Fruit fly (Drosophila melanogaster) whole organism, embryonic: ENCODE measurements around the gene CG17816.

Source experiments
- ATbp ChIP-seq: fragments of 200-800 bp; sonication (Bioruptor generic); optimal IDR thresholded peaks from 2 replicates; lab custom pipeline; 2017; ENCODE audit warnings: missing biosample characterization, mild to moderate bottlenecking, missing genetic modification characterization, missing genetic modification reagents
- Atf3 ChIP-seq: fragments of 200-800 bp; sonication (Bioruptor generic); optimal IDR thresholded peaks from 3 replicates; lab custom pipeline; 2016; ENCODE audit warnings: missing biosample characterization, missing genetic modification characterization
- Blimp-1 ChIP-seq: fragments of 200-800 bp; sonication (Bioruptor generic); optimal IDR thresholded peaks from 3 replicates; lab custom pipeline; 2018; ENCODE audit warnings: missing biosample characterization, missing genetic modification characterization, mild to moderate bottlenecking, moderate library complexity, missing genetic modification reagents
- CG10979 ChIP-seq: fragments of 200-800 bp; sonication (Bioruptor generic); optimal IDR thresholded peaks from 2 replicates; lab custom pipeline; 2018; ENCODE audit warnings: missing biosample characterization, mild to moderate bottlenecking, missing genetic modification characterization, moderate library complexity
- CG12155 ChIP-seq: fragments of 200-800 bp; sonication (Bioruptor generic); optimal IDR thresholded peaks from 3 replicates; lab custom pipeline; 2016; ENCODE audit warnings: missing biosample characterization, missing genetic modification characterization
- CG13775 ChIP-seq: fragments of 200-800 bp; sonication (Bioruptor generic); optimal IDR thresholded peaks from 3 replicates; lab custom pipeline; 2017; ENCODE audit warnings: missing biosample characterization, mild to moderate bottlenecking, missing genetic modification characterization
- CG13894 ChIP-seq: fragments of 200-800 bp; sonication (Bioruptor generic); optimal IDR thresholded peaks from 3 replicates; lab custom pipeline; 2018; ENCODE audit warnings: missing biosample characterization, mild to moderate bottlenecking, missing genetic modification characterization, moderate library complexity
- CG15601 ChIP-seq: fragments of 200-800 bp; sonication (Bioruptor generic); optimal IDR thresholded peaks from 3 replicates; lab custom pipeline; 2019; ENCODE audit warnings: missing biosample characterization, mild to moderate bottlenecking, missing genetic modification characterization, moderate library complexity
- CG16815 ChIP-seq: fragments of 200-800 bp; sonication (Bioruptor generic); optimal IDR thresholded peaks from 3 replicates; lab custom pipeline; 2017; ENCODE audit warnings: missing biosample characterization, mild to moderate bottlenecking, missing genetic modification characterization
- CG17802 ChIP-seq: fragments of 200-800 bp; sonication (Bioruptor generic); optimal IDR thresholded peaks from 2 replicates; lab custom pipeline; 2018; ENCODE audit warnings: missing biosample characterization, mild to moderate bottlenecking, missing genetic modification characterization, moderate library complexity
- CG17912 ChIP-seq: fragments of 200-800 bp; sonication (Bioruptor generic); optimal IDR thresholded peaks from 2 replicates; lab custom pipeline; 2018; ENCODE audit warnings: missing biosample characterization, mild to moderate bottlenecking, missing genetic modification characterization
- CG18619 ChIP-seq: fragments of 200-800 bp; sonication (Bioruptor generic); optimal IDR thresholded peaks from 3 replicates; lab custom pipeline; 2017; ENCODE audit warnings: missing biosample characterization, mild to moderate bottlenecking, missing genetic modification characterization
- CG31224 ChIP-seq: fragments of 200-800 bp; sonication (Bioruptor generic); IDR thresholded peaks from 2 replicates; pipeline ENCODE4 v1.3.6; 2022; ENCODE audit warnings: missing biosample characterization, missing genetic modification characterization
- CG32767 ChIP-seq: fragments of 200-800 bp; sonication (Bioruptor generic); IDR thresholded peaks from 2 replicates; pipeline ENCODE4 v1.3.6; 2022; ENCODE audit warnings: missing biosample characterization, missing genetic modification characterization
- CG33213 ChIP-seq: fragments of 200-800 bp; sonication (Bioruptor generic); optimal IDR thresholded peaks from 3 replicates; lab custom pipeline; 2016; ENCODE audit warnings: missing biosample characterization, missing genetic modification characterization
- CG34422 ChIP-seq: fragments of 200-800 bp; sonication (Bioruptor generic); IDR thresholded peaks from 3 replicates; pipeline ENCODE4 v1.3.6; 2022; ENCODE audit warnings: missing biosample characterization, missing genetic modification characterization
- CG4282 ChIP-seq: fragments of 200-800 bp; sonication (Bioruptor generic); optimal IDR thresholded peaks from 2 replicates; lab custom pipeline; 2016; ENCODE audit warnings: missing biosample characterization, missing genetic modification characterization
- CG4854 ChIP-seq: fragments of 200-800 bp; sonication (Bioruptor generic); optimal IDR thresholded peaks from 2 replicates; lab custom pipeline; 2016; ENCODE audit warnings: missing biosample characterization, missing genetic modification characterization, inconsistent platforms
- CG5180 ChIP-seq: fragments of 200-800 bp; sonication (Bioruptor generic); optimal IDR thresholded peaks from 3 replicates; lab custom pipeline; 2017; ENCODE audit warnings: missing biosample characterization, missing genetic modification characterization, mild to moderate bottlenecking, moderate library complexity, missing genetic modification reagents
- CG5953 ChIP-seq: fragments of 200-800 bp; sonication (Bioruptor generic); IDR thresholded peaks from 2 replicates; pipeline ENCODE4 v1.3.6; 2022; ENCODE audit warnings: missing biosample characterization, missing genetic modification characterization
- CG7357 ChIP-seq: fragments of 200-800 bp; sonication (Bioruptor generic); IDR thresholded peaks from 3 replicates; pipeline ENCODE4 v1.3.6; 2022; ENCODE audit warnings: missing biosample characterization, missing genetic modification characterization
- CG7745 ChIP-seq: fragments of 200-800 bp; sonication (Bioruptor generic); optimal IDR thresholded peaks from 2 replicates; lab custom pipeline; 2018; ENCODE audit warnings: missing biosample characterization, mild to moderate bottlenecking, missing genetic modification characterization, moderate library complexity
- CG9727 ChIP-seq: fragments of 200-800 bp; sonication (Bioruptor generic); optimal IDR thresholded peaks from 3 replicates; lab custom pipeline; 2017; ENCODE audit warnings: missing biosample characterization, mild to moderate bottlenecking, missing genetic modification characterization
- Drgx ChIP-seq: fragments of 200-800 bp; sonication (Bioruptor generic); IDR thresholded peaks from 2 replicates; pipeline ENCODE4 v1.3.6; 2022; ENCODE audit warnings: missing biosample characterization, missing genetic modification characterization
- E2f1 ChIP-seq: fragments of 200-800 bp; sonication (Bioruptor generic); IDR thresholded peaks from 2 replicates; pipeline ENCODE4 v1.3.6; 2022; ENCODE audit warnings: missing biosample characterization, missing genetic modification characterization
- E2f2 ChIP-seq: fragments of 200-800 bp; sonication (Bioruptor generic); IDR thresholded peaks from 2 replicates; pipeline ENCODE4 v1.3.6; 2022; ENCODE audit warnings: missing biosample characterization, missing genetic modification characterization
- Ets97D ChIP-seq: fragments of 200-800 bp; sonication (Bioruptor generic); optimal IDR thresholded peaks from 3 replicates; lab custom pipeline; 2016; ENCODE audit warnings: missing biosample characterization, missing genetic modification characterization
- Fer2 ChIP-seq: fragments of 200-800 bp; sonication (Bioruptor generic); optimal IDR thresholded peaks from 2 replicates; lab custom pipeline; 2018; ENCODE audit warnings: missing biosample characterization, mild to moderate bottlenecking, missing genetic modification characterization, moderate library complexity
- Fer3 ChIP-seq: fragments of 200-800 bp; sonication (Bioruptor generic); optimal IDR thresholded peaks from 2 replicates; lab custom pipeline; 2018; ENCODE audit warnings: missing biosample characterization, mild to moderate bottlenecking, missing genetic modification characterization, moderate library complexity
- HLH3B ChIP-seq: fragments of 200-800 bp; sonication (Bioruptor generic); IDR thresholded peaks from 2 replicates; pipeline ENCODE4 v1.3.6; 2022; ENCODE audit warnings: missing biosample characterization, missing genetic modification characterization
- Oli ChIP-seq: fragments of 200-800 bp; sonication (Bioruptor generic); optimal IDR thresholded peaks from 2 replicates; lab custom pipeline; 2018; ENCODE audit warnings: missing biosample characterization, mild to moderate bottlenecking, missing genetic modification characterization, moderate library complexity
- Taf1 ChIP-seq: fragments of 200-800 bp; sonication (Bioruptor generic); IDR thresholded peaks from 2 replicates; pipeline ENCODE4 v1.3.6; 2022; ENCODE audit warnings: missing biosample characterization, missing genetic modification characterization
- Trl ChIP-seq, 3 experiments: fragments of >200 bp in 2 of 3; fragments of 200-800 bp in 1 of 3; sonication (Bioruptor generic) in 1 of 3; optimal IDR thresholded peaks; 2 replicates in 1 of 3; 3 replicates in 2 of 3; lab custom pipeline; 2016 to 2017; ENCODE audit warnings: missing biosample characterization in 1 of 3, missing genetic modification characterization in 1 of 3
- ab ChIP-seq: fragments of 200-800 bp; sonication (Bioruptor generic); optimal IDR thresholded peaks from 2 replicates; lab custom pipeline; 2016; ENCODE audit warnings: missing biosample characterization, missing genetic modification characterization
- bsh ChIP-seq, 2 experiments: fragments of 200-800 bp; sonication (Bioruptor generic); optimal IDR thresholded peaks; 2 replicates each; lab custom pipeline; 2017 to 2018; ENCODE audit warnings: mild to moderate bottlenecking in 2 of 2, missing biosample characterization in 2 of 2, missing genetic modification characterization in 2 of 2, moderate library complexity in 1 of 2
- btn ChIP-seq: fragments of 200-800 bp; sonication (Bioruptor generic); optimal IDR thresholded peaks from 2 replicates; lab custom pipeline; 2016; ENCODE audit warnings: missing biosample characterization, missing genetic modification characterization
- cato ChIP-seq: fragments of 200-800 bp; sonication (Bioruptor generic); optimal IDR thresholded peaks from 2 replicates; lab custom pipeline; 2016; ENCODE audit warnings: missing biosample characterization, missing genetic modification characterization, borderline replicate concordance
- chinmo ChIP-seq: fragments of 200-800 bp; sonication (Bioruptor generic); IDR thresholded peaks from 4 replicates; pipeline ENCODE4 v1.3.6; 2022; ENCODE audit warnings: missing biosample characterization, missing genetic modification characterization; ENCODE audit not compliant: partially characterized antibody
- gce ChIP-seq: fragments of 200-800 bp; sonication (Bioruptor generic); IDR thresholded peaks from 3 replicates; pipeline ENCODE4 v1.3.6; 2022; ENCODE audit warnings: missing biosample characterization, missing genetic modification characterization
- gcm2 ChIP-seq: fragments of 200-800 bp; sonication (Bioruptor generic); optimal IDR thresholded peaks from 2 replicates; lab custom pipeline; 2016; ENCODE audit warnings: missing biosample characterization, missing genetic modification characterization
- gsb ChIP-seq: fragments of 200-800 bp; sonication (Bioruptor generic); IDR thresholded peaks from 2 replicates; pipeline ENCODE4 v1.3.6; 2022; ENCODE audit warnings: missing biosample characterization, missing genetic modification characterization
- insv ChIP-seq, 2 experiments: fragments of 200-800 bp; sonication (Bioruptor generic); optimal IDR thresholded peaks; 3 replicates each; lab custom pipeline; 2016 to 2018; ENCODE audit warnings: missing biosample characterization in 2 of 2, missing genetic modification characterization in 2 of 2
- inv ChIP-seq: fragments of 200-800 bp; sonication (Bioruptor generic); IDR thresholded peaks from 2 replicates; pipeline ENCODE4 v1.3.6; 2022; ENCODE audit warnings: missing biosample characterization, missing genetic modification characterization; ENCODE audit not compliant: partially characterized antibody
- jumu ChIP-seq: fragments of 200-800 bp; sonication (Bioruptor generic); optimal IDR thresholded peaks from 3 replicates; lab custom pipeline; 2016; ENCODE audit warnings: missing biosample characterization, missing genetic modification characterization
- onecut ChIP-seq: fragments of 200-800 bp; sonication (Bioruptor generic); IDR thresholded peaks from 2 replicates; pipeline ENCODE4 v1.3.6; 2022; ENCODE audit warnings: missing biosample characterization, missing genetic modification characterization
- sc ChIP-seq, 3 experiments: fragments of >200 bp in 2 of 3; fragments of 200-800 bp in 1 of 3; sonication (Bioruptor generic) in 1 of 3; optimal IDR thresholded peaks; 2 replicates in 2 of 3; 3 replicates in 1 of 3; lab custom pipeline; 2017; ENCODE audit warnings: mild to moderate bottlenecking in 1 of 3, missing biosample characterization in 1 of 3, missing genetic modification characterization in 1 of 3, missing genetic modification reagents in 1 of 3
- sd ChIP-seq: fragments of 200-800 bp; sonication (Bioruptor generic); optimal IDR thresholded peaks from 3 replicates; lab custom pipeline; 2018; ENCODE audit warnings: missing biosample characterization, mild to moderate bottlenecking, missing genetic modification characterization, moderate library complexity
- slou ChIP-seq: fragments of 200-800 bp; sonication (Bioruptor generic); optimal IDR thresholded peaks from 3 replicates; lab custom pipeline; 2016; ENCODE audit warnings: missing biosample characterization, missing genetic modification characterization
- trh ChIP-seq: fragments of 200-800 bp; sonication (Bioruptor generic); optimal IDR thresholded peaks from 2 replicates; lab custom pipeline; 2016; ENCODE audit warnings: missing biosample characterization, missing genetic modification characterization
- wor ChIP-seq: fragments of 200-800 bp; sonication (Bioruptor generic); IDR thresholded peaks from 2 replicates; pipeline ENCODE4 v1.3.6; 2022; ENCODE audit warnings: missing biosample characterization, missing genetic modification characterization

The CG17816 gene

DNA sequence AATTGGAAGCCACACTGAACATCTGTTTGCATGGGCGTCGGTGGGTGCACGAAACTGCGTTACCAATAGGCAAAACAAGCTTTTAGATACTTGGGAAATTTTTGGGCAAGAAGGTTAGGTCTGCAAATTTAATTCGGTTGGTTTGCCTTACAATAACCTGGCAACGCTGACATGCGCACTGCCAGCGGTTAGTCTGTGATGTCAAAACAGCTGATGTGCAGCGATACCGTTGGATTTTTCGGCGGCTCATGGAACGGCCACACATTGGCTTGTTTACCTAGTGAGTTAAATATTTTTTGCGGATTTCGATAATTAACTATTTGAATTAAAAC is 292 bp upstream of the CG17816 start, which contains the start of gene ArgRS-m (continued):
- TF ChIP-seq Atf3 (GFP tag; lab: Kevin White, UChicago) (peak; percentile 55), Fer2 (tag; lab: Kevin White, UChicago) (no peak), onecut (no peak), chinmo (GFP tag; lab: Robert Waterston, UW) (no peak), gcm2 (GFP tag; lab: Kevin White, UChicago) (peak; percentile 10), Fer3 (peak; percentile 43), CG16815 (GFP tag; lab: Kevin White, UChicago) (peak; percentile 32), CG10979 (tag; lab: Kevin White, UChicago) (no peak), CG15601 (tag; lab: Kevin White, UChicago) (no peak), E2f1 (GFP tag; lab: Robert Waterston, UW) (no peak), CG17912 (GFP tag; lab: Kevin White, UChicago) (no peak), Blimp-1 (no peak), inv (GFP tag; lab: Robert Waterston, UW) (no peak), insv (GFP tag; optimal IDR thresholded peaks at IDR 0.05; lab: Kevin White, UChicago) (peak in 1 of 2 experiments; percentile 25), CG13894 (tag; lab: Kevin White, UChicago) (peak; percentile 4), CG4854 (GFP tag; lab: Kevin White, UChicago) (no peak), btn (GFP tag; lab: Kevin White, UChicago) (no peak), CG32767 (GFP tag; lab: Robert Waterston, UW) (0 out of 2 replicates have a peak, but pooled peaks have one; percentile 47), CG7745 (no peak), CG5180 (GFP tag; lab: Kevin White, UChicago) (no peak), CG12155 (peak; percentile 31), CG31224 (GFP tag; lab: Robert Waterston, UW) (no peak), Ets97D (GFP tag; lab: Kevin White, UChicago) (peak; percentile 63), jumu (GFP tag; lab: Kevin White, UChicago) (peak; percentile 68), CG18619 (GFP tag; lab: Kevin White, UChicago) (peak; percentile 55), HLH3B (0 out of 2 replicates have a peak, but pooled peaks have one; percentile 7), CG13775 (GFP tag; lab: Kevin White, UChicago) (peak; percentile 62), E2f2 (GFP tag; lab: Robert Waterston, UW) (peak; percentile 59), CG33213 (GFP tag; lab: Kevin White, UChicago) (peak; percentile 35), CG7357 (no peak), wor (GFP tag; lab: Robert Waterston, UW) (no peak), ATbp (no peak), CG34422 (GFP tag; lab: Robert Waterston, UW) (peak; percentile 48; the same call in 1 of the 3 replicates), bsh (GFP tag; optimal IDR thresholded peaks at IDR 0.05; lab: Kevin White, UChicago) (peak in 1 of 2 experiments; percentile 13), CG17802 (tag; lab: Kevin White, UChicago) (no peak), CG9727 (GFP tag; lab: Kevin White, UChicago) (peak; percentile 46), Oli (tag; lab: Kevin White, UChicago) (peak; percentile 8), trh (no peak), Trl (optimal IDR thresholded peaks at IDR 0.05; lab: Kevin White, UChicago) (no peak), Trl (GFP tag; optimal IDR thresholded peaks at IDR 0.05; lab: Kevin White, UChicago) (peak; percentile 42), gsb (GFP tag; lab: Robert Waterston, UW) (no peak), CG5953 (GFP tag; lab: Robert Waterston, UW) (no peak), slou (GFP tag; lab: Kevin White, UChicago) (no peak), ab (GFP tag; lab: Kevin White, UChicago) (no peak), gce (no peak), sc (optimal IDR thresholded peaks at IDR 0.05; lab: Kevin White, UChicago) (no peak), sc (GFP tag; optimal IDR thresholded peaks at IDR 0.05; lab: Kevin White, UChicago) (no peak), sd (tag; lab: Kevin White, UChicago) (peak; percentile 33), Taf1 (GFP tag; lab: Robert Waterston, UW) (no peak), cato (no peak), CG4282 (GFP tag; lab: Kevin White, UChicago) (no peak), Drgx (GFP tag; lab: Robert Waterston, UW) (peak; percentile 64)
